Worm (Caenorhabditis elegans) whole organism, early embryonic: ENCODE data around the gene ZC404.1.

Experiments
- B0310.2 ChIP-seq: sonication (generic microtip); optimal IDR thresholded peaks from 2 replicates; lab custom pipeline; 2016; ENCODE audit warnings: mild to moderate bottlenecking, missing genetic modification characterization, missing compliant biosample characterization
- ama-1 ChIP-seq: fragments of 150-350 bp; optimal IDR thresholded peaks from 2 replicates; lab custom pipeline; 2014
- ceh-36 ChIP-seq: sonication (generic microtip); optimal IDR thresholded peaks from 2 replicates; lab custom pipeline; 2016; ENCODE audit warnings: missing genetic modification characterization, inconsistent platforms, missing compliant biosample characterization
- ets-7 ChIP-seq: sonication (generic microtip); optimal IDR thresholded peaks from 2 replicates; lab custom pipeline; 2016; ENCODE audit warnings: missing genotype, missing genetic modification characterization, missing compliant biosample characterization
- hnd-1 ChIP-seq: sonication (generic microtip); optimal IDR thresholded peaks from 2 replicates; lab custom pipeline; 2016; ENCODE audit warnings: missing genetic modification characterization, missing compliant biosample characterization
- sea-1 ChIP-seq: fragments of 200-800 bp; sonication (Bioruptor generic); conservative IDR thresholded peaks from 2 replicates; pipeline ENCODE4 v1.3.6; 2022; ENCODE audit warnings: missing genetic modification characterization, missing compliant biosample characterization
- tbx-37 ChIP-seq: fragments of 200-800 bp; sonication (Bioruptor generic); conservative IDR thresholded peaks from 2 replicates; pipeline ENCODE4 v1.3.6; 2022; ENCODE audit warnings: missing genetic modification reagents, missing genetic modification characterization, missing compliant biosample characterization
- tra-4 ChIP-seq: sonication (generic microtip); optimal IDR thresholded peaks from 2 replicates; lab custom pipeline; 2017; ENCODE audit warnings: missing genetic modification characterization, missing compliant biosample characterization

DNA sequence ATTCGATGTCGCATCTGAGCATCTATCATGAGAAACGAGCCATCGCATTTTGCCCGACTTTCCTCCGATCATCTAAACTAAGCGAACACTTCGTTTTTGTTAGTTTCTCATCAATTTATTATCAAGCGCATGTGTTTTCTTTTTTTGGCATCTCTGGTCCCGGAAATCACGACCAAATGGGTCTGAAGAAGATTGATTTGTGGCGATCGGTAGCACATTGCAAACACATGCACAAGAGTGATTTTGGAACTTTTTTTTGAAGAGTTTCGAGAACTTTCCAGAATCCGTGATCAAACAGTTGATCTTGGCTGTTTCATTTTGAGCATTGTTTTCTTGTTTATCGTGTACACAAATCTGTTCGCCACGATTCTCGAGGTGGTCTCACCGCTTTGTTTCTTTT is 40.7 kb upstream of the ZC404.1 start:
- TF ChIP-seq hnd-1 (tag; lab: Kevin White, UChicago) (no peak), ama-1 (lab: Kevin White, UChicago) (no peak), tra-4 (tag; lab: Kevin White, UChicago) (no peak), ets-7 (tag; lab: Kevin White, UChicago) (no peak), ceh-36 (tag; lab: Kevin White, UChicago) (no peak), sea-1 (GFP tag; lab: Robert Waterston, UW) (no peak), B0310.2 (tag; lab: Kevin White, UChicago) (no peak), tbx-37 (GFP tag; lab: Robert Waterston, UW) (no peak)
